Fruit fly (Drosophila melanogaster) S2 (cell line): ENCODE results near the gene CG6356.

Source experiments
- CG8478 ChIP-seq: fragments of >200 bp; optimal IDR thresholded peaks from 2 replicates; lab custom pipeline; 2018
- CTCF ChIP-seq, 2 experiments: fragments of >200 bp; optimal IDR thresholded peaks; 2 replicates each; lab custom pipeline; 2018

dm6 chr3R:24234162-24234529 lies 49.6 kb upstream of the CG6356 start:
- no peak for TF ChIP-seq CG8478 (lab: Kevin White, UChicago)
- TF ChIP-seq CTCF (optimal IDR thresholded peaks at IDR 0.05; lab: Kevin White, UChicago): no peak
